Fruit fly (Drosophila melanogaster): ENCODE measurements around the gene CG32512.

CG32512 gene

dm6 chrX:21058991-21059390, 8.3 kb downstream of the CG32512 start (continued):
- TF ChIP-seq caup (GFP tag; optimal IDR thresholded peaks at IDR 0.05; ENCODE audit: severe bottlenecking) (peak; percentile 77), usp (GFP tag; optimal IDR thresholded peaks at IDR 0.05) (no peak), PHDP (tag; optimal IDR thresholded peaks at IDR 0.05) (peak; percentile 93), Jarid2 (GFP tag; optimal IDR thresholded peaks at IDR 0.05) (peak; percentile 49), Spps (tag; optimal IDR thresholded peaks at IDR 0.05) (peak; percentile 78), sob (GFP tag; IDR thresholded peaks at IDR 0.05) (peak; percentile 82), ash1 (GFP tag; optimal IDR thresholded peaks at IDR 0.05) (no peak), Lpt (GFP tag; optimal IDR thresholded peaks at IDR 0.05) (no peak), tgo (GFP tag; IDR thresholded peaks at IDR 0.05) (peak; percentile 84), fd96Cb (tag; optimal IDR thresholded peaks at IDR 0.05) (peak; percentile 91), CG18764 (GFP tag; optimal IDR thresholded peaks at IDR 0.05) (peak; percentile 79), CG7963 (GFP tag; IDR thresholded peaks at IDR 0.05; ENCODE audit: partially characterized antibody) (no peak), CG8765 (GFP tag; IDR thresholded peaks at IDR 0.05) (no peak), CG14710 (tag; optimal IDR thresholded peaks at IDR 0.05) (peak; percentile 83), lilli (GFP tag; optimal IDR thresholded peaks at IDR 0.05) (peak; percentile 88), CG6765 (GFP tag; optimal IDR thresholded peaks at IDR 0.05) (peak; percentile 80), Hr3 (GFP tag; optimal IDR thresholded peaks at IDR 0.05) (peak; percentile 87), Ravus (GFP tag; IDR thresholded peaks at IDR 0.05) (peak; percentile 29; the same call in 1 of the 2 replicates), Hmx (GFP tag; optimal IDR thresholded peaks at IDR 0.05) (no peak), CG13894 (tag; optimal IDR thresholded peaks at IDR 0.05) (no peak), nerfin-1 (tag; optimal IDR thresholded peaks at IDR 0.05) (peak; percentile 87), fd102C (GFP tag; optimal IDR thresholded peaks at IDR 0.05) (no peak), CG1792 (GFP tag; optimal IDR thresholded peaks at IDR 0.05) (peak; percentile 78), prd (optimal IDR thresholded peaks at IDR 0.05) (no peak), prd (GFP tag; IDR thresholded peaks at IDR 0.05) (peak; percentile 87), CG13287 (GFP tag; IDR thresholded peaks at IDR 0.05; ENCODE audit: partially characterized antibody) (no peak), CG31365 (tag; optimal IDR thresholded peaks at IDR 0.05) (peak; percentile 73), MESR4 (GFP tag; optimal IDR thresholded peaks at IDR 0.05) (peak; percentile 34), CG12071 (GFP tag; optimal IDR thresholded peaks at IDR 0.05) (peak; percentile 91), Oli (tag; optimal IDR thresholded peaks at IDR 0.05) (peak; percentile 94), slou (GFP tag; optimal IDR thresholded peaks at IDR 0.05) (peak; percentile 71), stc (GFP tag; IDR thresholded peaks at IDR 0.05) (peak; percentile 89), CG6683 (GFP tag; optimal IDR thresholded peaks at IDR 0.05) (peak; percentile 66), CG2129 (GFP tag; IDR thresholded peaks at IDR 0.05; ENCODE audit: partially characterized antibody) (no peak), Drgx (GFP tag; IDR thresholded peaks at IDR 0.05) (peak; percentile 63), ci (GFP tag; IDR thresholded peaks at IDR 0.05) (peak; percentile 96), CG10321 (GFP tag; IDR thresholded peaks at IDR 0.05) (0 out of 2 replicates have a peak, but pooled peaks have one; percentile 56), CG7372 (GFP tag; IDR thresholded peaks at IDR 0.05) (peak; percentile 43), CG7786 (GFP tag; optimal IDR thresholded peaks at IDR 0.05) (peak; percentile 91), CG12219 (GFP tag; optimal IDR thresholded peaks at IDR 0.05) (peak; percentile 94), HHEX (GFP tag; optimal IDR thresholded peaks at IDR 0.05) (peak; percentile 83), CG43689 (GFP tag; IDR thresholded peaks at IDR 0.05) (peak; percentile 80), CG4282 (GFP tag; optimal IDR thresholded peaks at IDR 0.05) (peak; percentile 78), cad (GFP tag; optimal IDR thresholded peaks at IDR 0.05) (no peak), Oaz (GFP tag; IDR thresholded peaks at IDR 0.05) (peak; percentile 61), jigr1 (GFP tag; IDR thresholded peaks at IDR 0.05) (0 out of 3 replicates have a peak, but pooled peaks have one; percentile 35), CG17186 (GFP tag; optimal IDR thresholded peaks at IDR 0.05) (peak; percentile 53), sens-2 (GFP tag; IDR thresholded peaks at IDR 0.05) (0 out of 2 replicates have a peak, but pooled peaks have one; percentile 45), dysf (GFP tag; IDR thresholded peaks at IDR 0.05) (peak; percentile 83), fd64A (GFP tag; optimal IDR thresholded peaks at IDR 0.05) (peak; percentile 83), Hmr (GFP tag; optimal IDR thresholded peaks at IDR 0.05) (peak; percentile 85)

Measured in whole organism, embryonic.